Worm (Caenorhabditis elegans) whole organism, young adult: Measurements from ENCODE around the gene farl-11.
A peak's percentile ranks its signal among the peaks of the same experiment; 100 is the strongest.

Source experiments
- B0261.1 ChIP-seq: sonication (generic microtip); optimal IDR thresholded peaks from 2 replicates; lab custom pipeline; 2016; ENCODE audit warnings: mild to moderate bottlenecking, missing genetic modification characterization, moderate library complexity, missing compliant biosample characterization
- F10E7.11 ChIP-seq: sonication (generic microtip); optimal IDR thresholded peaks from 2 replicates; lab custom pipeline; 2017; ENCODE audit warnings: mild to moderate bottlenecking, missing genetic modification characterization, moderate library complexity, missing compliant biosample characterization
- F23B12.7 ChIP-seq: sonication (generic microtip); optimal IDR thresholded peaks from 2 replicates; lab custom pipeline; 2017; ENCODE audit warnings: missing genetic modification characterization, mild to moderate bottlenecking, missing compliant biosample characterization, antibody characterized with exemption, moderate library complexity; ENCODE audit not compliant: insufficient read depth
- F33H1.4 ChIP-seq: fragments of 200-800 bp; sonication (Bioruptor generic); IDR thresholded peaks from 2 replicates; pipeline ENCODE4 v1.3.6; 2022; ENCODE audit warnings: missing genetic modification reagents, missing genetic modification characterization, missing compliant biosample characterization
- F37B4.10 ChIP-seq: fragments of 200-800 bp; sonication (Bioruptor generic); IDR thresholded peaks from 2 replicates; pipeline ENCODE4 v1.3.6; 2022; ENCODE audit warnings: missing genetic modification characterization, missing compliant biosample characterization
- F49E8.2 ChIP-seq: sonication (generic microtip); optimal IDR thresholded peaks from 3 replicates; lab custom pipeline; 2017; ENCODE audit warnings: missing genetic modification characterization, mild to moderate bottlenecking, missing compliant biosample characterization, antibody characterized with exemption, moderate library complexity; ENCODE audit not compliant: insufficient read depth
- F52B5.7 ChIP-seq: sonication (generic microtip); optimal IDR thresholded peaks from 2 replicates; lab custom pipeline; 2016; ENCODE audit warnings: mild to moderate bottlenecking, missing genetic modification characterization, missing compliant biosample characterization
- Y56A3A.18 ChIP-seq: fragments of 200-800 bp; sonication (Bioruptor generic); IDR thresholded peaks from 2 replicates; pipeline ENCODE4 v1.3.6; 2022; ENCODE audit warnings: missing genetic modification reagents, missing genetic modification characterization, missing compliant biosample characterization
- ama-1 ChIP-seq, 3 experiments: fragments of 150-350 bp in 1 of 3; sonication (generic microtip) in 2 of 3; optimal IDR thresholded peaks; 2 replicates each; lab custom pipeline; 2014 to 2018; ENCODE audit warnings: missing biosample characterization in 2 of 3, missing genetic modification characterization in 2 of 3, missing genetic modification reagents in 2 of 3
- athp-1 ChIP-seq: sonication (generic microtip); optimal IDR thresholded peaks from 2 replicates; lab custom pipeline; 2017; ENCODE audit warnings: mild to moderate bottlenecking, missing genetic modification characterization, missing compliant biosample characterization
- attf-3 ChIP-seq: fragments of 200-800 bp; sonication (Bioruptor generic); conservative IDR thresholded peaks from 2 replicates; pipeline ENCODE4 v1.3.6; 2022; ENCODE audit warnings: missing genetic modification reagents, missing genetic modification characterization, missing compliant biosample characterization
- bed-1 ChIP-seq: fragments of 200-800 bp; sonication (Bioruptor generic); IDR thresholded peaks from 2 replicates; pipeline ENCODE4 v1.3.6; 2022; ENCODE audit warnings: missing genetic modification reagents, missing genetic modification characterization, missing compliant biosample characterization
- ceh-100 ChIP-seq: fragments of 200-800 bp; sonication (Bioruptor generic); IDR thresholded peaks from 2 replicates; pipeline ENCODE4 v1.3.6; 2022; ENCODE audit warnings: missing genetic modification reagents, missing genetic modification characterization, missing compliant biosample characterization
- egl-44 ChIP-seq: fragments of 200-800 bp; sonication (Bioruptor generic); IDR thresholded peaks from 2 replicates; pipeline ENCODE4 v1.3.6; 2022; ENCODE audit warnings: missing genetic modification reagents, missing genetic modification characterization, missing compliant biosample characterization
- fkh-3 ChIP-seq: sonication (generic microtip); optimal IDR thresholded peaks from 2 replicates; lab custom pipeline; 2016; ENCODE audit warnings: mild to moderate bottlenecking, missing genetic modification characterization, missing compliant biosample characterization
- gei-17 ChIP-seq: fragments of 200-800 bp; sonication (Bioruptor generic); optimal IDR thresholded peaks from 2 replicates; lab custom pipeline; 2018; ENCODE audit warnings: mild to moderate bottlenecking, missing genetic modification characterization, missing compliant biosample characterization
- him-1 ChIP-seq: sonication (generic microtip); optimal IDR thresholded peaks from 2 replicates; lab custom pipeline; 2016; ENCODE audit warnings: missing genotype, missing genetic modification reagents, missing genetic modification characterization, missing compliant biosample characterization
- hmg-20 ChIP-seq: fragments of 200-800 bp; sonication (Bioruptor generic); IDR thresholded peaks from 2 replicates; pipeline ENCODE4 v1.3.6; 2022; ENCODE audit warnings: missing genetic modification reagents, missing genetic modification characterization, missing compliant biosample characterization
- lin-35 ChIP-seq, 3 experiments: fragments of 150-350 bp in 2 of 3; sonication (generic microtip) in 1 of 3; optimal IDR thresholded peaks; 2 replicates each; lab custom pipeline; 2014 to 2018; ENCODE audit warnings: missing biosample characterization in 3 of 3, missing genetic modification characterization in 3 of 3, missing genetic modification reagents in 3 of 3
- lir-1 ChIP-seq: fragments of 200-800 bp; sonication (Bioruptor generic); conservative IDR thresholded peaks from 2 replicates; pipeline ENCODE4 v1.3.6; 2022; ENCODE audit warnings: missing genetic modification reagents, missing genetic modification characterization, missing compliant biosample characterization
- lsl-1 ChIP-seq: fragments of 200-800 bp; sonication (Bioruptor generic); optimal IDR thresholded peaks from 2 replicates; lab custom pipeline; 2018; ENCODE audit warnings: mild to moderate bottlenecking, missing genetic modification characterization, moderate library complexity, missing compliant biosample characterization
- madf-8 ChIP-seq: fragments of 200-800 bp; sonication (Bioruptor generic); conservative IDR thresholded peaks from 2 replicates; pipeline ENCODE4 v1.3.6; 2022; ENCODE audit warnings: missing genetic modification reagents, missing genetic modification characterization, missing compliant biosample characterization
- nfya-2 ChIP-seq: fragments of 200-800 bp; sonication (Bioruptor generic); IDR thresholded peaks from 2 replicates; pipeline ENCODE4 v1.3.6; 2022; ENCODE audit warnings: missing genetic modification reagents, missing genetic modification characterization, missing compliant biosample characterization
- nhr-179 ChIP-seq: sonication (generic microtip); optimal IDR thresholded peaks from 2 replicates; lab custom pipeline; 2016; ENCODE audit warnings: mild to moderate bottlenecking, missing genetic modification characterization, missing compliant biosample characterization
- repo-1 ChIP-seq: sonication (generic microtip); optimal IDR thresholded peaks from 2 replicates; lab custom pipeline; 2017; ENCODE audit warnings: mild to moderate bottlenecking, missing genetic modification characterization, missing compliant biosample characterization
- rpc-1 ChIP-seq, 2 experiments: fragments of 150-350 bp in 1 of 2; sonication (generic microtip) in 1 of 2; optimal IDR thresholded peaks; 2 replicates each; lab custom pipeline; 2014 to 2018; ENCODE audit warnings: missing biosample characterization in 1 of 2, missing genetic modification characterization in 1 of 2, missing genetic modification reagents in 1 of 2, missing genotype in 1 of 2
- zim-3 ChIP-seq: sonication (generic microtip); optimal IDR thresholded peaks from 2 replicates; lab custom pipeline; 2017; ENCODE audit warnings: mild to moderate bottlenecking, missing genetic modification characterization, moderate library complexity, missing compliant biosample characterization
- ztf-26 ChIP-seq: sonication (generic microtip); optimal IDR thresholded peaks from 2 replicates; lab custom pipeline; 2017; ENCODE audit warnings: missing genetic modification characterization, missing compliant biosample characterization
- ztf-28 ChIP-seq: fragments of 200-800 bp; sonication (Bioruptor generic); IDR thresholded peaks from 2 replicates; pipeline ENCODE4 v1.3.6; 2022; ENCODE audit warnings: missing genetic modification reagents, missing genetic modification characterization, missing compliant biosample characterization

The farl-11 gene

DNA sequence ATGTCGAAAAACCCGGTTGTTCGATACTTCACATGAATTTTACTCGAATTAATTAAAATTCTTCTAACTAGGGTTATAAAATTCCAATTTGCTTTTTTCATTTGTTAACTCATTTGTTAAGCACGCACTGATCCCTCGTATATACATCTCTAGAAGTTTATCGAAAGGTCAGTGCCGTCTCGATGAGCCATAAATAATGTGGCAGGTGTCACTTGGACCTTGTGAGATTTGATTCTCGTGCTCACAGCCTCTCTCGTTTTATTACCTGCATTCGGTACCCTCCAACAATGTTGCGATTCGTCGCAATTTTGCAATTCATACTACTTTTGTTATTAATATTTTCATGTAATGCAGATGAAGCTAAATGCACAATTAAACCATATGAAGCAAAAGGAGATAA lies 11.5 kb upstream of the farl-11 start, which contains the start of gene spon-1:
TSS of gene spon-1 (plus strand) at position 208 of the 400 bp plus-strand sequence.
- no peak for TF ChIP-seq egl-44 (GFP tag; lab: Robert Waterston, UW)

DNA sequence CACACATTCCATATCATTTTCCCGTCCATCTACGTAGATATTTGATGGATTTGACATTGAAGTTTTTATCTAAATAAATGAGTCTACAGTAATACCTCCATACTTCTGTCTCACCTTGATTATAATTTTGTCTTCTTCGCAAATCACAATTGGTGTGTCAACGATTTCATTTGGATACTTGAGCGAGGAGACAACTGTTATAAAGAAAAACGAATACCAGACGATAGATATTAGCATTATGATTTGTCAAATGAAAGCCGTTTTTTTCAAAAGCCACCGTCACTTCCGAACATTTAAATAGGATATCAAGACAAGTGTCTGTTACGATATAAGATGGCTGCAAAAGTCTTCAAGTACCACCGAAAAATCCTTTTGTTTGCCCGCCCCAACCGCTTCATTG lies 10.8 kb upstream of the farl-11 start, which contains the start of gene cutl-5:
TSS of gene cutl-5 (minus strand) at position 269 of the 400 bp plus-strand sequence.
- TF ChIP-seq nfya-2 (GFP tag; lab: Robert Waterston, UW): no peak
- TF ChIP-seq ztf-26 (tag; lab: Kevin White, UChicago): no peak
- no peak for TF ChIP-seq F10E7.11 (tag; lab: Kevin White, UChicago)
- TF ChIP-seq rpc-1 (optimal IDR thresholded peaks at IDR 0.05; lab: Kevin White, UChicago): no peak
- no peak for TF ChIP-seq rpc-1 (tag; optimal IDR thresholded peaks at IDR 0.05; lab: Kevin White, UChicago)
- TF ChIP-seq ceh-100 (GFP tag; lab: Robert Waterston, UW): no peak
- TF ChIP-seq repo-1 (tag; lab: Kevin White, UChicago): no peak
- TF ChIP-seq zim-3 (tag; lab: Kevin White, UChicago): no peak
- no peak for TF ChIP-seq lin-35 (GFP tag; optimal IDR thresholded peaks at IDR 0.05; lab: Kevin White, UChicago)
- no peak for TF ChIP-seq egl-44 (GFP tag; lab: Robert Waterston, UW)

DNA sequence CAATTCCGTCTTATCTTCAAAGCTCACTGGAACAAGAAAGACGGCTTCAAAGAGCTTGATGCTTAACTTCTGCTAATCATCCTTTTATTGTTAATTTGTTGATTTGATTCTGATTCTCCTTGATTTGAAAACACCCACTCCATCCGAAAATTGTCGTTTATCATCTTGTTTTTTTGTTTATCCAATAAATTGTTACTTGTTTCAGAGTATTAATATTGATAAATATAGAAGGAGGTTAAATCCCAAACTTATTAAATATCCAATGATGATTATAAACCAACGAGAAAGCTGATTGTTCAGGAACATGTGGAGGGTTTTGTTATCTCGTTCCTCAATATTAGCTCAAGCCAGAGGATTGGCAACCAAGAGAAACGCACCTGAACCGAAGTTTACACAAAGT lies 7.9 kb upstream of the farl-11 start, which contains the start of gene F10E7.6:
TSS of gene F10E7.6 (plus strand) at position 301 of the 400 bp plus-strand sequence.
- no peak for TF ChIP-seq nhr-179
- TF ChIP-seq hmg-20 (GFP tag; lab: Robert Waterston, UW): no peak
- no peak for TF ChIP-seq ztf-28
- no peak for TF ChIP-seq athp-1 (tag; lab: Kevin White, UChicago)
- no peak for TF ChIP-seq B0261.1 (tag; lab: Kevin White, UChicago)
- TF ChIP-seq fkh-3: no peak
- TF ChIP-seq bed-1: no peak
- no peak for TF ChIP-seq him-1 (tag; lab: Kevin White, UChicago)
- no peak for TF ChIP-seq ama-1 (optimal IDR thresholded peaks at IDR 0.05; lab: Kevin White, UChicago)
- TF ChIP-seq ama-1 (GFP tag; optimal IDR thresholded peaks at IDR 0.05; lab: Kevin White, UChicago): no peak

DNA sequence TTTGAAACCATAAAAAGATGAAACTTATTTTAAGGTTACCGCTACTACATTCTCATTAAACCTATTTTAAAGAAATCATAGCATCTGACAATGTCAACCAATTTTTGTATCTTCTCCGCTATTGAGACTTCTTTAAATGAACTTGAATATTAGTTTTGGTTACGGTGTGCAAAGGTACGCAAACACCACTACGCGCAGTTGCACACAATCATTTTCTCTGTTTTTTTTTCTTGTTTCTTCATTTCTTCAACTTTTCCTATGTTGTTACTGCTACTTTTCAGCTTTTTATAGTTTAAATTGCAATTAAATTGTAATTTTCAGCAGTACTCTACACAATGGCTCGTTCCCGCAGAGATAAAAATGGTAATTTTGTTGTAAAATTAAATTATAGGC lies 6.8 kb upstream of the farl-11 start, which contains the start of gene F10E7.5:
TSS of gene F10E7.5 (plus strand) at position 322 of the 393 bp plus-strand sequence.
- no peak for TF ChIP-seq F49E8.2 (tag; lab: Kevin White, UChicago)
- TF ChIP-seq madf-8 (GFP tag; lab: Robert Waterston, UW): no peak
- no peak for TF ChIP-seq F52B5.7 (tag; lab: Kevin White, UChicago)
- TF ChIP-seq F37B4.10 (GFP tag; lab: Robert Waterston, UW): no peak
- peak; percentile 65 for TF ChIP-seq attf-3
- TF ChIP-seq him-1 (tag; lab: Kevin White, UChicago): peak; percentile 23
- TF ChIP-seq F23B12.7 (tag; lab: Kevin White, UChicago): peak; percentile 23
- no peak for TF ChIP-seq gei-17 (GFP tag; lab: Kevin White, UChicago)
- TF ChIP-seq lsl-1 (GFP tag; lab: Kevin White, UChicago): peak; percentile 74
- TF ChIP-seq Y56A3A.18 (GFP tag; lab: Robert Waterston, UW): no peak
- peak in 1 of 3 experiments; percentile 50 for TF ChIP-seq lin-35 (GFP tag; optimal IDR thresholded peaks at IDR 0.05; lab: Kevin White, UChicago)
- TF ChIP-seq, all 124 proteins: peak for 5

DNA sequence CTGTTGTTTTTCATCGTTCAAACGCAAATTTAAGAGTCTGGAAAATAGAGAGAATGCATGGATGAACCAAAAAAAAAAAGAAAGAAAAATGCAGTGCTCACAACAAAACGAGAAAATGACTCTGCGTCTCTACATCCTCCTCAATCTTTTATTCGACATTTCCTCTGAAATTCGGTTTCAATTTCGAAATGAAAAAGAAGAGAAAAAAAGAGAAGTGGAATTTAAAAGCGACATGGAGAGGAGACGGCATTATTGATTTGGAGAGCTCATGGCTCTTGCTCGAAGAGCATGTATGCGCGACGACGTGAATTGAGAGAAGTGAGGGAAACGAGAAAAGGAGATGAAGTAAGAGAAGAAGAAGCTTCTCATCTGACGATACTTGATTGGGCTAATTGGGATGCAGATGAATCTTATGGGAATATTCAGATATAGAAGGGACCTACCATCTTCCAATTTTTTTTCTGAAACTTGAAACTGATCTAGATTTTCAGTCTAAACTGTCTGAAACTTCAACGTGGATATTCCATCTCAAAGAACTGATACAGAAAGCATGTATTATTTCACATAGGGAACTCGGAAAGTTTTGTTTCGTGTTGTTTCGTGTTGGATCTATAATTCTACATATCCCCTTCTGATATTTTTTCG lies 6.3 kb upstream of the farl-11 start:
- TF ChIP-seq lir-1 (GFP tag; lab: Robert Waterston, UW) (no peak), F33H1.4 (GFP tag; lab: Robert Waterston, UW) (no peak), F10E7.11 (tag; lab: Kevin White, UChicago) (peak; percentile 21)
